Fruit fly (Drosophila melanogaster): ENCODE measurements around the gene CG7094.

dm6 chr2L:17565734-17566133 lies 10.2 kb upstream of the CG7094 start:
- TF ChIP-seq Sin3A (optimal IDR thresholded peaks at IDR 0.05): no peak
- no peak for TF ChIP-seq h (optimal IDR thresholded peaks at IDR 0.05)
- TF ChIP-seq ttk (optimal IDR thresholded peaks at IDR 0.05): no peak
- TF ChIP-seq psq (optimal IDR thresholded peaks at IDR 0.05): no peak
- TF ChIP-seq Myc (optimal IDR thresholded peaks at IDR 0.05): no peak
